Fruit fly (Drosophila melanogaster) whole organism, adult: ENCODE data around the gene CG17564.

Source experiments
- CG11617 ChIP-seq: fragments of 200-800 bp; sonication (Bioruptor generic); optimal IDR thresholded peaks from 2 replicates; lab custom pipeline; 2017; ENCODE audit warnings: mild to moderate bottlenecking, missing biosample characterization, missing genetic modification reagents, missing genetic modification characterization
- CG12768 ChIP-seq: fragments of 200-800 bp; sonication (Bioruptor generic); optimal IDR thresholded peaks from 2 replicates; lab custom pipeline; 2017; ENCODE audit warnings: missing biosample characterization, missing genetic modification characterization, mild to moderate bottlenecking, moderate library complexity, missing genetic modification reagents
- CG14711 ChIP-seq: fragments of 200-800 bp; sonication (Bioruptor generic); optimal IDR thresholded peaks from 2 replicates; lab custom pipeline; 2018; ENCODE audit warnings: missing biosample characterization, mild to moderate bottlenecking, missing genetic modification characterization, moderate library complexity
- CG1620 ChIP-seq: fragments of 200-800 bp; sonication (Bioruptor generic); optimal IDR thresholded peaks from 2 replicates; lab custom pipeline; 2016; ENCODE audit warnings: missing biosample characterization, missing genetic modification characterization
- CG33017 ChIP-seq: fragments of 200-800 bp; sonication (Bioruptor generic); optimal IDR thresholded peaks from 2 replicates; lab custom pipeline; 2018; ENCODE audit warnings: missing biosample characterization, mild to moderate bottlenecking, missing genetic modification characterization, moderate library complexity
- CG5204 ChIP-seq: fragments of 200-800 bp; sonication (Bioruptor generic); optimal IDR thresholded peaks from 2 replicates; lab custom pipeline; 2016; ENCODE audit warnings: missing biosample characterization, missing genetic modification characterization
- CG7045 ChIP-seq: fragments of 200-800 bp; sonication (Bioruptor generic); optimal IDR thresholded peaks from 2 replicates; lab custom pipeline; 2017; ENCODE audit warnings: missing biosample characterization, mild to moderate bottlenecking, missing genetic modification characterization
- CG7101 ChIP-seq: fragments of 200-800 bp; sonication (Bioruptor generic); optimal IDR thresholded peaks from 2 replicates; lab custom pipeline; 2018; ENCODE audit warnings: missing biosample characterization, mild to moderate bottlenecking, missing genetic modification characterization, moderate library complexity
- Clk ChIP-seq: fragments of 200-800 bp; sonication (Bioruptor generic); optimal IDR thresholded peaks from 2 replicates; lab custom pipeline; 2017; ENCODE audit warnings: missing biosample characterization, missing genetic modification characterization
- Crg-1 ChIP-seq: fragments of 200-800 bp; sonication (Bioruptor generic); optimal IDR thresholded peaks from 2 replicates; lab custom pipeline; 2016; ENCODE audit warnings: missing biosample characterization, missing genetic modification characterization
- Hr96 ChIP-seq: fragments of 200-800 bp; sonication (Bioruptor generic); optimal IDR thresholded peaks from 2 replicates; lab custom pipeline; 2016; ENCODE audit warnings: missing biosample characterization, missing genetic modification characterization
- Mnt ChIP-seq: fragments of 200-800 bp; sonication (Bioruptor generic); optimal IDR thresholded peaks from 2 replicates; lab custom pipeline; 2016; ENCODE audit warnings: missing biosample characterization, mild to moderate bottlenecking, missing genetic modification characterization
- bab1 ChIP-seq: fragments of 200-800 bp; sonication (Bioruptor generic); optimal IDR thresholded peaks from 3 replicates; lab custom pipeline; 2019; ENCODE audit warnings: missing biosample characterization, mild to moderate bottlenecking, missing genetic modification characterization, moderate library complexity
- cic ChIP-seq: fragments of 200-800 bp; sonication (Bioruptor generic); optimal IDR thresholded peaks from 2 replicates; lab custom pipeline; 2017; ENCODE audit warnings: missing biosample characterization, mild to moderate bottlenecking, missing genetic modification characterization, moderate library complexity
- cnc ChIP-seq, 2 experiments: fragments of >200 bp; optimal IDR thresholded peaks; 2 replicates each; lab custom pipeline; 2017
- kay ChIP-seq: fragments of 200-800 bp; sonication (Bioruptor generic); peaks from one replicate; lab custom pipeline; 2016; ENCODE audit warnings: missing biosample characterization, missing genetic modification characterization, borderline replicate concordance
- ovo ChIP-seq: fragments of 200-800 bp; sonication (Bioruptor generic); optimal IDR thresholded peaks from 2 replicates; lab custom pipeline; 2016; ENCODE audit warnings: missing biosample characterization, missing genetic modification characterization
- pad ChIP-seq: fragments of 200-800 bp; sonication (Bioruptor generic); optimal IDR thresholded peaks from 3 replicates; lab custom pipeline; 2017; ENCODE audit warnings: missing biosample characterization, missing genetic modification characterization, mild to moderate bottlenecking, moderate library complexity, missing genetic modification reagents
- tj ChIP-seq: fragments of 200-800 bp; sonication (Bioruptor generic); optimal IDR thresholded peaks from 3 replicates; lab custom pipeline; 2017; ENCODE audit warnings: missing biosample characterization, mild to moderate bottlenecking, missing genetic modification characterization, moderate library complexity
- toe ChIP-seq: fragments of 200-800 bp; sonication (Bioruptor generic); optimal IDR thresholded peaks from 2 replicates; lab custom pipeline; 2016; ENCODE audit warnings: missing biosample characterization, missing genetic modification characterization

Gene CG17564

DNA sequence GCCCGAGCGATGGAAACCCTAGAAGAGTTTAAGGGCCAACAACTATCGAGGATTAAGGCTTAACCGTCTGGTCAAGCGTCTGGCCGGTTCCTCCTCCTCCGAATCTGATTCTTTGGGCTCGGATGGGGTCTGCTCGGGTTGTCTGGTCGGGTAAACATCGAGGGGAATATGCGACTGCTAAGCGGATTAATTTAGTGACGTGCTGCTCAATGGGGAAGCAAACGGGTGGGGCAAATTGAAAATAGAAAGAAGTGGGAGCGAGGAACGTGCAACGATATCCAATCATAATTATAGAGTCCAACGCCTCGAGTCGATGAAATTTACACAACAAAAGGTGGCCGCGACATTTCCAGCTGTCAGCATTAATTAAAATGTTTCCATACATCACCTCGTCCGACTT is 3.0 kb downstream of the CG17564 start:
- TF ChIP-seq CG14711 (tag; lab: Kevin White, UChicago) = no peak
- no peak for TF ChIP-seq CG5204 (GFP tag; lab: Kevin White, UChicago)
- TF ChIP-seq Mnt = no peak

DNA sequence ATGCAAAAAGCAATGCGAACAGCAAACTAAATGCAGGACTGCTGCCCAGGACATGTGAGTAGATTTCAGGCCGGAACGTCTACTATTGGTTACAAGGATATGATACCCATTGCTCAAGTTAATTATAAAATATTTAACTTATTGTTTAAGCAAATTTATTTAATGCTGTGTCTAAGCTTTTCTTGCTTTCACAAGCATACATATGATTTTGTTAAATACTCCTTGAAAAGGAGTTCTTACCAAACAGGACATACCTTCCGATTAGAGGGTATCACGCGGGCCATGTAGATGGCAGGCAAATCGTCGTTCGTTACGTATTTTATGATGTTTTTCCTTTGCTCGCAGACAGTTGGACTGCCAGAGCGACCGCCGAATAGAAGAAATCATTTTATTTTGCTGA is 14.2 kb downstream of the CG17564 start:
- TF ChIP-seq tj (GFP tag; lab: Kevin White, UChicago) = no peak
- no peak for TF ChIP-seq CG11617 (GFP tag; lab: Kevin White, UChicago)
- TF ChIP-seq CG7101 (tag; lab: Kevin White, UChicago) = no peak
- TF ChIP-seq CG5204 (GFP tag; lab: Kevin White, UChicago) = no peak
- no peak for TF ChIP-seq ovo
- TF ChIP-seq CG14711 (tag; lab: Kevin White, UChicago) = no peak
- no peak for TF ChIP-seq CG33017 (tag; lab: Kevin White, UChicago)

DNA sequence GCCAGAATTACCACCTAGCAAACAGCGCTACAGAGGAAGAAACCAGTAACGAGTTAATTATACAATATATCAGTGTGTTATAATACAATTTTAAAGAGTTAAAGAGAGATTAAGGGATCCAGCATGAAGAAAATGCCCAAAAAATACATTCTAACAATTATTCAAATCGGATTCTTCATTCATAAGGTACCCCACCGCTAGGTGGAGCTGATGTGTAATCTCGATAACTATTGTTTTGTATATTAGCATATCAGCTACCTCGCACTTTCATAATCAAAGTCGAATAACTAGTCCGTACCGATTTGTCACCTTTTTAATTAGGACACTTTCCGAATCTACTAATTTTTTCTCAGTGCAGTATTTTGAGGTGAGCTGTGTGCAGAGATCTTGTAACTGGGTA is 29.0 kb downstream of the CG17564 start:
- TF ChIP-seq pad (GFP tag; lab: Kevin White, UChicago) = no peak
- no peak for TF ChIP-seq kay (GFP tag; lab: Kevin White, UChicago)
- no peak for TF ChIP-seq CG33017 (tag; lab: Kevin White, UChicago)
- no peak for TF ChIP-seq Crg-1
- no peak for TF ChIP-seq CG5204 (GFP tag; lab: Kevin White, UChicago)
- no peak for TF ChIP-seq CG14711 (tag; lab: Kevin White, UChicago)
- no peak for TF ChIP-seq CG7045
- no peak for TF ChIP-seq CG7101 (tag; lab: Kevin White, UChicago)
- TF ChIP-seq toe (GFP tag; lab: Kevin White, UChicago) = no peak
- no peak for TF ChIP-seq Mnt
- no peak for TF ChIP-seq tj (GFP tag; lab: Kevin White, UChicago)
- no peak for TF ChIP-seq Hr96
- no peak for TF ChIP-seq Clk (GFP tag; lab: Kevin White, UChicago)
- TF ChIP-seq CG12768 (GFP tag; lab: Kevin White, UChicago) = no peak
- TF ChIP-seq CG11617 (GFP tag; lab: Kevin White, UChicago) = no peak
- no peak for TF ChIP-seq cic

DNA sequence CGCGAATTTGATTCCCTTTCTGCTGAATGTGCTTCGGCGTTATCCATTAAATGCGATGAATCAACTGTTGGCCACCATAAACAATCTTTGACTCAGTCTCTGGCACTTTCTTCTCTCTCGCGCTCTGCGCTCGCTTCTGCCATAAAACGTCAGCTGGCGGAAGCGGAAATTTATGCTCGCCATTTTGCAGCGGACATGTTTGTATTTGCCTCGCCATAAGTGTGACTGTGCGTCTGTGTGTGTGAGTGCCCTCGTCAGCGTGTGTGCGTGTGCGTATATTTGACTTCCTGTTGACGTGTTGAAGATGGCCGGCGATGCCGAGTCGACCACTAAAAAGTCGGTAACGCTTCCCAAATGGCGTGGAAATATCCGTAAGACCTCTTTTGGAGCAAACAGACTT is 36.2 kb downstream of the CG17564 start:
- TF ChIP-seq tj (GFP tag; lab: Kevin White, UChicago) (no peak), CG5204 (GFP tag; lab: Kevin White, UChicago) (no peak), cnc (optimal IDR thresholded peaks at IDR 0.05; lab: Kevin White, UChicago) (no peak), CG7101 (tag; lab: Kevin White, UChicago) (no peak), ovo (no peak), CG12768 (GFP tag; lab: Kevin White, UChicago) (no peak), pad (GFP tag; lab: Kevin White, UChicago) (no peak), Clk (GFP tag; lab: Kevin White, UChicago) (no peak), CG14711 (tag; lab: Kevin White, UChicago) (no peak), CG7045 (no peak), kay (GFP tag; lab: Kevin White, UChicago) (no peak), toe (GFP tag; lab: Kevin White, UChicago) (no peak), Crg-1 (no peak), CG33017 (tag; lab: Kevin White, UChicago) (no peak), CG1620 (GFP tag; lab: Kevin White, UChicago) (no peak), Hr96 (no peak), bab1 (GFP tag; lab: Kevin White, UChicago) (no peak)

dm6 chr2L:19262140-19262539 is 37.6 kb downstream of the CG17564 start, which contains the start of gene CG31797:
CG31797 (minus strand) TSS chr2L:19262240.
- TF ChIP-seq CG11617 (GFP tag; lab: Kevin White, UChicago) = no peak
- TF ChIP-seq CG5204 (GFP tag; lab: Kevin White, UChicago) = no peak
- TF ChIP-seq CG1620 (GFP tag; lab: Kevin White, UChicago) = no peak
- TF ChIP-seq CG12768 (GFP tag; lab: Kevin White, UChicago) = no peak
- no peak for TF ChIP-seq CG14711 (tag; lab: Kevin White, UChicago)
- TF ChIP-seq bab1 (GFP tag; lab: Kevin White, UChicago) = no peak
- TF ChIP-seq Crg-1 = no peak
- TF ChIP-seq CG33017 (tag; lab: Kevin White, UChicago) = no peak
- no peak for TF ChIP-seq Mnt
- TF ChIP-seq cic = no peak
- TF ChIP-seq tj (GFP tag; lab: Kevin White, UChicago) = no peak
- no peak for TF ChIP-seq CG7101 (tag; lab: Kevin White, UChicago)
- TF ChIP-seq kay (GFP tag; lab: Kevin White, UChicago) = no peak
- no peak for TF ChIP-seq Hr96

DNA sequence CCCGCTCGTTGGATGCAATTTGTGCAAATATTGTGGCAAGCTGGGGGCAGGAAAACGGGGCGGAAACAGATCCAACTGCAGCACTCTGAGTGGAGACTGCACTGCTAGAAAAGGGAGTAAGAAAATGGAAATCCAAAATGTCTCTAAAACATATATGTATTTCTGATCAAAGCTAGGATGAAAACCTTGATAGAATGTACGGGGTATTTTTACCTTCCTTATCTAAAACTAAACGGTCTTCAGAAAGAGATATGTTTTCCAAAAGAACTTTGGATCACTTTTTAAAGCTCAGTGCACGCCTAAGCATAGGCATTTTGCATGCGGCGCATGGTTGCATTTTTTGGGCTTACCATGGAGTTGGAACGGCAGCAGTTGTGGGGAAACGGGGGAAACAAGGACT is 45.7 kb downstream of the CG17564 start:
- TF ChIP-seq cic (no peak), bab1 (GFP tag; lab: Kevin White, UChicago) (no peak), Hr96 (no peak), CG12768 (GFP tag; lab: Kevin White, UChicago) (no peak), CG14711 (tag; lab: Kevin White, UChicago) (no peak), CG11617 (GFP tag; lab: Kevin White, UChicago) (no peak), kay (GFP tag; lab: Kevin White, UChicago) (no peak), CG1620 (GFP tag; lab: Kevin White, UChicago) (no peak), CG5204 (GFP tag; lab: Kevin White, UChicago) (no peak), pad (GFP tag; lab: Kevin White, UChicago) (no peak), tj (GFP tag; lab: Kevin White, UChicago) (no peak), toe (GFP tag; lab: Kevin White, UChicago) (no peak), cnc (optimal IDR thresholded peaks at IDR 0.05; lab: Kevin White, UChicago) (no peak), Mnt (no peak), Clk (GFP tag; lab: Kevin White, UChicago) (no peak), ovo (no peak), CG7045 (no peak), CG7101 (tag; lab: Kevin White, UChicago) (no peak)
